Fruit fly (Drosophila melanogaster) whole organism, embryonic: ENCODE measurements around the gene ash1.

Experiments
- Aef1 ChIP-seq: fragments of 200-800 bp; sonication (Bioruptor generic); IDR thresholded peaks from 3 replicates; pipeline ENCODE4 v1.3.6; 2022; ENCODE audit warnings: missing biosample characterization, missing genetic modification characterization
- CG10274 ChIP-seq: fragments of 200-800 bp; sonication (Bioruptor generic); optimal IDR thresholded peaks from 3 replicates; lab custom pipeline; 2017; ENCODE audit warnings: missing biosample characterization, mild to moderate bottlenecking, missing genetic modification characterization
- CG12391 ChIP-seq: fragments of 200-800 bp; sonication (Bioruptor generic); optimal IDR thresholded peaks from 3 replicates; lab custom pipeline; 2018; ENCODE audit warnings: missing biosample characterization, mild to moderate bottlenecking, missing genetic modification characterization, moderate library complexity
- CG12769 ChIP-seq: fragments of 200-800 bp; sonication (Bioruptor generic); optimal IDR thresholded peaks from 2 replicates; lab custom pipeline; 2019; ENCODE audit warnings: missing biosample characterization, mild to moderate bottlenecking, missing genetic modification characterization, moderate library complexity
- CG12942 ChIP-seq: fragments of 200-800 bp; sonication (Bioruptor generic); optimal IDR thresholded peaks from 3 replicates; lab custom pipeline; 2016; ENCODE audit warnings: missing biosample characterization, missing genetic modification characterization
- CG13296 ChIP-seq: fragments of 200-800 bp; sonication (Bioruptor generic); optimal IDR thresholded peaks from 3 replicates; lab custom pipeline; 2018; ENCODE audit warnings: missing biosample characterization, mild to moderate bottlenecking, missing genetic modification characterization
- CG13424 ChIP-seq: fragments of 200-800 bp; sonication (Bioruptor generic); optimal IDR thresholded peaks from 2 replicates; lab custom pipeline; 2019; ENCODE audit warnings: missing biosample characterization, mild to moderate bottlenecking, missing genetic modification characterization, moderate library complexity
- CG1529 ChIP-seq: fragments of 200-800 bp; sonication (Bioruptor generic); optimal IDR thresholded peaks from 3 replicates; lab custom pipeline; 2018; ENCODE audit warnings: missing biosample characterization, missing genetic modification characterization
- CG17361 ChIP-seq: fragments of 200-800 bp; sonication (Bioruptor generic); IDR thresholded peaks from 3 replicates; pipeline ENCODE4 v1.3.6; 2022; ENCODE audit warnings: missing biosample characterization, missing genetic modification characterization
- CG18011 ChIP-seq: fragments of 200-800 bp; sonication (Bioruptor generic); optimal IDR thresholded peaks from 2 replicates; lab custom pipeline; 2017; ENCODE audit warnings: missing biosample characterization, missing genetic modification characterization, mild to moderate bottlenecking, moderate library complexity, missing genotype
- CG2199 ChIP-seq: fragments of 200-800 bp; sonication (Bioruptor generic); IDR thresholded peaks from 3 replicates; pipeline ENCODE4 v1.3.6; 2022; ENCODE audit warnings: missing biosample characterization, missing genetic modification characterization
- CG2678 ChIP-seq: fragments of 200-800 bp; sonication (Bioruptor generic); optimal IDR thresholded peaks from 3 replicates; lab custom pipeline; 2019; ENCODE audit warnings: missing biosample characterization, mild to moderate bottlenecking, missing genetic modification characterization, moderate library complexity
- CG3163 ChIP-seq: fragments of 200-800 bp; sonication (Bioruptor generic); optimal IDR thresholded peaks from 3 replicates; lab custom pipeline; 2016; ENCODE audit warnings: missing biosample characterization, missing genetic modification characterization
- CG32767 ChIP-seq: fragments of 200-800 bp; sonication (Bioruptor generic); IDR thresholded peaks from 2 replicates; pipeline ENCODE4 v1.3.6; 2022; ENCODE audit warnings: missing biosample characterization, missing genetic modification characterization
- CG33213 ChIP-seq: fragments of 200-800 bp; sonication (Bioruptor generic); optimal IDR thresholded peaks from 3 replicates; lab custom pipeline; 2016; ENCODE audit warnings: missing biosample characterization, missing genetic modification characterization
- CG4404 ChIP-seq: fragments of 200-800 bp; sonication (Bioruptor generic); IDR thresholded peaks from 2 replicates; pipeline ENCODE4 v1.3.6; 2022; ENCODE audit warnings: missing biosample characterization, missing genetic modification characterization
- CG6272 ChIP-seq: fragments of 200-800 bp; sonication (Bioruptor generic); IDR thresholded peaks from 2 replicates; pipeline ENCODE4 v1.3.6; 2022; ENCODE audit warnings: missing biosample characterization, missing genetic modification characterization
- CG7271 ChIP-seq: fragments of 200-800 bp; sonication (Bioruptor generic); optimal IDR thresholded peaks from 2 replicates; lab custom pipeline; 2018; ENCODE audit warnings: missing biosample characterization, mild to moderate bottlenecking, missing genetic modification characterization, moderate library complexity
- CG7357 ChIP-seq: fragments of 200-800 bp; sonication (Bioruptor generic); IDR thresholded peaks from 3 replicates; pipeline ENCODE4 v1.3.6; 2022; ENCODE audit warnings: missing biosample characterization, missing genetic modification characterization
- CG7987 ChIP-seq: fragments of 200-800 bp; sonication (Bioruptor generic); optimal IDR thresholded peaks from 2 replicates; lab custom pipeline; 2018; ENCODE audit warnings: missing biosample characterization, mild to moderate bottlenecking, missing genetic modification characterization, moderate library complexity
- CG9817 ChIP-seq: fragments of 200-800 bp; sonication (Bioruptor generic); optimal IDR thresholded peaks from 2 replicates; lab custom pipeline; 2018; ENCODE audit warnings: missing biosample characterization, mild to moderate bottlenecking, missing genetic modification characterization, moderate library complexity
- CHES-1-like ChIP-seq: fragments of 200-800 bp; sonication (Bioruptor generic); optimal IDR thresholded peaks from 2 replicates; lab custom pipeline; 2016; ENCODE audit warnings: missing biosample characterization, missing genetic modification characterization
- CTCF ChIP-seq: fragments of 200-800 bp; sonication (Bioruptor generic); optimal IDR thresholded peaks from 2 replicates; lab custom pipeline; 2017; ENCODE audit warnings: missing biosample characterization, mild to moderate bottlenecking, missing genetic modification characterization, moderate library complexity
- Camta ChIP-seq: fragments of 200-800 bp; sonication (Bioruptor generic); optimal IDR thresholded peaks from 2 replicates; lab custom pipeline; 2016; ENCODE audit warnings: missing biosample characterization, missing genetic modification characterization
- CkIIα-i1 ChIP-seq: fragments of 200-800 bp; sonication (Bioruptor generic); IDR thresholded peaks from 2 replicates; pipeline ENCODE4 v1.3.6; 2022; ENCODE audit warnings: missing biosample characterization, missing genetic modification characterization
- CrebB ChIP-seq: fragments of 200-800 bp; sonication (Bioruptor generic); optimal IDR thresholded peaks from 3 replicates; lab custom pipeline; 2018; ENCODE audit warnings: missing biosample characterization, mild to moderate bottlenecking, missing genetic modification characterization
- Doc3 ChIP-seq: fragments of 200-800 bp; sonication (Bioruptor generic); IDR thresholded peaks from 3 replicates; pipeline ENCODE4 v1.3.6; 2022; ENCODE audit warnings: missing biosample characterization, missing genetic modification characterization; ENCODE audit not compliant: partially characterized antibody
- Dp ChIP-seq: fragments of 200-800 bp; sonication (Bioruptor generic); optimal IDR thresholded peaks from 2 replicates; lab custom pipeline; 2018; ENCODE audit warnings: missing biosample characterization, mild to moderate bottlenecking, missing genetic modification characterization, moderate library complexity
- E2f2 ChIP-seq: fragments of 200-800 bp; sonication (Bioruptor generic); IDR thresholded peaks from 2 replicates; pipeline ENCODE4 v1.3.6; 2022; ENCODE audit warnings: missing biosample characterization, missing genetic modification characterization
- Ets97D ChIP-seq: fragments of 200-800 bp; sonication (Bioruptor generic); optimal IDR thresholded peaks from 3 replicates; lab custom pipeline; 2016; ENCODE audit warnings: missing biosample characterization, missing genetic modification characterization
- Hey ChIP-seq: fragments of 200-800 bp; sonication (Bioruptor generic); optimal IDR thresholded peaks from 3 replicates; lab custom pipeline; 2018; ENCODE audit warnings: missing biosample characterization, mild to moderate bottlenecking, missing genetic modification characterization
- Hr39 ChIP-seq: fragments of >200 bp; optimal IDR thresholded peaks from 2 replicates; lab custom pipeline; 2017
- Hsf ChIP-seq: fragments of 200-800 bp; sonication (Bioruptor generic); optimal IDR thresholded peaks from 3 replicates; lab custom pipeline; 2016; ENCODE audit warnings: missing biosample characterization, missing genetic modification characterization
- Max ChIP-seq: fragments of 200-800 bp; sonication (Bioruptor generic); optimal IDR thresholded peaks from 2 replicates; lab custom pipeline; 2016; ENCODE audit warnings: missing biosample characterization, mild to moderate bottlenecking, missing genetic modification characterization
- Meics ChIP-seq: fragments of 200-800 bp; sonication (Bioruptor generic); optimal IDR thresholded peaks from 2 replicates; lab custom pipeline; 2017; ENCODE audit warnings: missing biosample characterization, mild to moderate bottlenecking, missing genetic modification characterization
- Rfx ChIP-seq: fragments of 200-800 bp; sonication (Bioruptor generic); IDR thresholded peaks from 2 replicates; pipeline ENCODE4 v1.3.6; 2022; ENCODE audit warnings: missing biosample characterization, missing genetic modification characterization
- Ssrp ChIP-seq: fragments of 200-800 bp; sonication (Bioruptor generic); optimal IDR thresholded peaks from 2 replicates; lab custom pipeline; 2018; ENCODE audit warnings: missing biosample characterization, mild to moderate bottlenecking, missing genetic modification characterization, moderate library complexity
- TFAM ChIP-seq: fragments of 200-800 bp; sonication (Bioruptor generic); optimal IDR thresholded peaks from 2 replicates; lab custom pipeline; 2017; ENCODE audit warnings: missing biosample characterization, missing genetic modification characterization, inconsistent platforms
- ato ChIP-seq: fragments of 200-800 bp; sonication (Bioruptor generic); IDR thresholded peaks from 2 replicates; pipeline ENCODE4 v1.3.6; 2022; ENCODE audit warnings: missing biosample characterization, missing genetic modification characterization; ENCODE audit not compliant: partially characterized antibody
- az2 ChIP-seq: fragments of 200-800 bp; sonication (Bioruptor generic); optimal IDR thresholded peaks from 3 replicates; lab custom pipeline; 2016; ENCODE audit warnings: missing biosample characterization, missing genetic modification characterization
- dmrt11E ChIP-seq: fragments of 200-800 bp; sonication (Bioruptor generic); optimal IDR thresholded peaks from 3 replicates; lab custom pipeline; 2018; ENCODE audit warnings: missing biosample characterization, mild to moderate bottlenecking, missing genetic modification characterization, moderate library complexity
- jumu ChIP-seq: fragments of 200-800 bp; sonication (Bioruptor generic); optimal IDR thresholded peaks from 3 replicates; lab custom pipeline; 2016; ENCODE audit warnings: missing biosample characterization, missing genetic modification characterization
- klu ChIP-seq: fragments of 200-800 bp; sonication (Bioruptor generic); IDR thresholded peaks from 2 replicates; pipeline ENCODE4 v1.3.6; 2022; ENCODE audit warnings: missing biosample characterization, missing genetic modification characterization
- oc ChIP-seq: fragments of 200-800 bp; sonication (Bioruptor generic); optimal IDR thresholded peaks from 2 replicates; lab custom pipeline; 2018; ENCODE audit warnings: missing biosample characterization, mild to moderate bottlenecking, missing genetic modification characterization, moderate library complexity
- org-1 ChIP-seq: fragments of 200-800 bp; sonication (Bioruptor generic); optimal IDR thresholded peaks from 2 replicates; lab custom pipeline; 2017; ENCODE audit warnings: missing biosample characterization, missing genetic modification characterization
- otp ChIP-seq: fragments of 200-800 bp; sonication (Bioruptor generic); IDR thresholded peaks from 3 replicates; pipeline ENCODE4, ENCODE4 v1.3.6; 2022; ENCODE audit warnings: missing biosample characterization, missing genetic modification characterization
- pb ChIP-seq: fragments of 200-800 bp; sonication (Bioruptor generic); optimal IDR thresholded peaks from 3 replicates; lab custom pipeline; 2016; ENCODE audit warnings: missing biosample characterization, missing genetic modification characterization
- row ChIP-seq: fragments of 200-800 bp; sonication (Bioruptor generic); IDR thresholded peaks from 3 replicates; pipeline ENCODE4 v1.3.6; 2022; ENCODE audit warnings: missing biosample characterization, missing genetic modification characterization
- slp2 ChIP-seq: fragments of 200-800 bp; sonication (Bioruptor generic); optimal IDR thresholded peaks from 2 replicates; lab custom pipeline; 2016; ENCODE audit warnings: missing biosample characterization, missing genetic modification characterization
- sqz ChIP-seq: fragments of 200-800 bp; sonication (Bioruptor generic); optimal IDR thresholded peaks from 3 replicates; lab custom pipeline; 2018; ENCODE audit warnings: missing biosample characterization, mild to moderate bottlenecking, missing genetic modification characterization
- tap ChIP-seq: fragments of 200-800 bp; optimal IDR thresholded peaks from 3 replicates; lab custom pipeline; 2019; ENCODE audit warnings: missing biosample characterization, mild to moderate bottlenecking, missing genetic modification characterization, moderate library complexity
- unc-4 ChIP-seq: fragments of 200-800 bp; sonication (Bioruptor generic); IDR thresholded peaks from 2 replicates; pipeline ENCODE4 v1.3.6; 2022; ENCODE audit warnings: missing biosample characterization, missing genetic modification characterization; ENCODE audit not compliant: partially characterized antibody
- yki ChIP-seq: fragments of >200 bp; optimal IDR thresholded peaks from 3 replicates; lab custom pipeline; 2018
- zfh2 ChIP-seq: fragments of 200-800 bp; sonication (Bioruptor generic); optimal IDR thresholded peaks from 2 replicates; lab custom pipeline; 2016; ENCODE audit warnings: missing biosample characterization, missing genetic modification characterization

ash1 gene

DNA sequence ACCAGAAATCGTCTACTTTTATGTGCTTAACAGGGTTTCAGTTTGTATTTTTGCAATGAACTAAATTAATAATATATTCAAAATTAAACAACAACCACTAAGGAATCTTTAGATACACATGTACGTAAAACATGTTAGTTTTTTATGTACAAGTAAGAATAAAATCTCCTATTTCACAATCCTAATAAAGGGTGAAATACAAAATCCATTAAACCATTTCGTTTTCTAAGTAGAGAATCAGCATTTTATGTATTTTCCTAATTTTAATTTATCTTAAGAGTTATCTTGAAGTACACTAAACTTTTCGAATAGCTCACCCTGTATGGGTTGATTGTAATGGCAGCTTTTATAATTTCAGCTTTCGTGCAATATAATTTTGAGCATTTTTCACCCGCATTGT, 36.8 kb downstream of the ash1 start (continued):
- TF ChIP-seq CG12391 (tag; lab: Kevin White, UChicago) = peak; percentile 22
- no peak for TF ChIP-seq Doc3 (GFP tag; lab: Robert Waterston, UW)
- no peak for TF ChIP-seq CG17361
- no peak for TF ChIP-seq Max
- TF ChIP-seq CG10274 (GFP tag; lab: Kevin White, UChicago) = no peak
- TF ChIP-seq slp2 (GFP tag; lab: Kevin White, UChicago) = no peak
- no peak for TF ChIP-seq pb (GFP tag; lab: Kevin White, UChicago)
- TF ChIP-seq Aef1 (GFP tag; lab: Robert Waterston, UW) = no peak
- peak; percentile 21 for TF ChIP-seq CG13296 (GFP tag; lab: Kevin White, UChicago)
- no peak for TF ChIP-seq CG1529 (GFP tag; lab: Kevin White, UChicago)
- TF ChIP-seq Hey (tag; lab: Kevin White, UChicago) = no peak
- TF ChIP-seq E2f2 (GFP tag; lab: Robert Waterston, UW) = no peak
- TF ChIP-seq Ets97D (GFP tag; lab: Kevin White, UChicago) = no peak
- TF ChIP-seq CG32767 (GFP tag; lab: Robert Waterston, UW) = no peak
- TF ChIP-seq Rfx (GFP tag; lab: Robert Waterston, UW) = 0 out of 2 replicates have a peak, but pooled peaks have one; percentile 24
- no peak for TF ChIP-seq otp (GFP tag; lab: Robert Waterston, UW)
- TF ChIP-seq CkIIα-i1 (GFP tag; lab: Robert Waterston, UW) = no peak
- peak; percentile 13 for TF ChIP-seq org-1 (GFP tag; lab: Kevin White, UChicago)
- TF ChIP-seq CG33213 = no peak
- TF ChIP-seq CrebB (tag; lab: Kevin White, UChicago) = no peak
- no peak for TF ChIP-seq row (GFP tag; lab: Robert Waterston, UW)
- no peak for TF ChIP-seq CG2199
- no peak for TF ChIP-seq tap
- peak; percentile 1 for TF ChIP-seq zfh2 (GFP tag; lab: Kevin White, UChicago)
- no peak for TF ChIP-seq CG3163 (GFP tag; lab: Kevin White, UChicago)
- no peak for TF ChIP-seq CG7271 (tag; lab: Kevin White, UChicago)
- TF ChIP-seq unc-4 (GFP tag; lab: Robert Waterston, UW) = no peak
- TF ChIP-seq CTCF (GFP tag; lab: Kevin White, UChicago) = no peak
- TF ChIP-seq sqz (GFP tag; lab: Kevin White, UChicago) = peak; percentile 6
- TF ChIP-seq oc = no peak
- TF ChIP-seq Meics (GFP tag; lab: Kevin White, UChicago) = peak; percentile 68
- TF ChIP-seq CG18011 (GFP tag; lab: Kevin White, UChicago) = no peak
- TF ChIP-seq CHES-1-like (GFP tag; lab: Kevin White, UChicago) = no peak
- TF ChIP-seq ato (GFP tag; lab: Robert Waterston, UW) = no peak
- TF ChIP-seq Ssrp = no peak
- no peak for TF ChIP-seq Dp (GFP tag; lab: Kevin White, UChicago)
- no peak for TF ChIP-seq az2 (GFP tag; lab: Kevin White, UChicago)
- TF ChIP-seq klu = no peak
- no peak for TF ChIP-seq jumu (GFP tag; lab: Kevin White, UChicago)
- no peak for TF ChIP-seq TFAM (GFP tag; lab: Kevin White, UChicago)
- no peak for TF ChIP-seq CG7357
- no peak for TF ChIP-seq CG12942 (GFP tag; lab: Kevin White, UChicago)
- TF ChIP-seq dmrt11E = no peak
- TF ChIP-seq CG13424 = no peak
- no peak for TF ChIP-seq CG12769 (tag; lab: Kevin White, UChicago)
- TF ChIP-seq CG2678 (tag; lab: Kevin White, UChicago) = peak; percentile 74
- TF ChIP-seq CG7987 (GFP tag; lab: Kevin White, UChicago) = no peak
- no peak for TF ChIP-seq CG9817 (tag; lab: Kevin White, UChicago)
- TF ChIP-seq Hr39 (lab: Kevin White, UChicago) = no peak
- no peak for TF ChIP-seq CG4404
- no peak for TF ChIP-seq yki (lab: Kevin White, UChicago)
- no peak for TF ChIP-seq Camta
- no peak for TF ChIP-seq Hsf (GFP tag; lab: Kevin White, UChicago)
- no peak for TF ChIP-seq CG6272 (GFP tag; lab: Robert Waterston, UW)
